Worm (Caenorhabditis elegans) whole organism, young adult: Measurements from ENCODE around the gene let-716.

Experiments used
- B0261.1 ChIP-seq: sonication (generic microtip); optimal IDR thresholded peaks from 2 replicates; lab custom pipeline; 2016; ENCODE audit warnings: mild to moderate bottlenecking, missing genetic modification characterization, moderate library complexity, missing compliant biosample characterization
- C06A6.2 ChIP-seq: fragments of 200-800 bp; sonication (Bioruptor generic); conservative IDR thresholded peaks from 2 replicates; pipeline ENCODE4 v1.3.6; 2022; ENCODE audit warnings: missing genetic modification characterization, missing compliant biosample characterization
- C17E4.6 ChIP-seq: fragments of 200-800 bp; sonication (Bioruptor generic); IDR thresholded peaks from 2 replicates; pipeline ENCODE4 v1.3.6; 2022; ENCODE audit warnings: missing genetic modification reagents, missing genetic modification characterization, missing compliant biosample characterization
- D2030.7 ChIP-seq: fragments of 200-800 bp; sonication (Bioruptor generic); IDR thresholded peaks from 2 replicates; pipeline ENCODE4 v1.3.6; 2022; ENCODE audit warnings: missing genetic modification reagents, missing genetic modification characterization, missing compliant biosample characterization
- F10E7.11 ChIP-seq: sonication (generic microtip); optimal IDR thresholded peaks from 2 replicates; lab custom pipeline; 2017; ENCODE audit warnings: mild to moderate bottlenecking, missing genetic modification characterization, moderate library complexity, missing compliant biosample characterization
- F49E8.2 ChIP-seq: sonication (generic microtip); optimal IDR thresholded peaks from 3 replicates; lab custom pipeline; 2017; ENCODE audit warnings: missing genetic modification characterization, mild to moderate bottlenecking, missing compliant biosample characterization, antibody characterized with exemption, moderate library complexity; ENCODE audit not compliant: insufficient read depth
- F55B11.4 ChIP-seq: sonication (generic microtip); optimal IDR thresholded peaks from 2 replicates; lab custom pipeline; 2016; ENCODE audit warnings: missing compliant biosample characterization, missing genetic modification characterization, borderline replicate concordance; ENCODE audit not compliant: insufficient read depth
- F57A8.1 ChIP-seq: fragments of 200-800 bp; sonication (Bioruptor generic); optimal IDR thresholded peaks from 2 replicates; lab custom pipeline; 2018; ENCODE audit warnings: mild to moderate bottlenecking, missing genetic modification characterization, moderate library complexity, missing compliant biosample characterization
- T26A5.8 ChIP-seq: sonication (generic microtip); optimal IDR thresholded peaks from 2 replicates; lab custom pipeline; 2016; ENCODE audit warnings: missing genetic modification characterization, missing compliant biosample characterization
- Y79H2A.3 ChIP-seq: fragments of 200-800 bp; sonication (Bioruptor generic); conservative IDR thresholded peaks from 2 replicates; pipeline ENCODE4 v1.3.6; 2022; ENCODE audit warnings: missing genetic modification reagents, missing genetic modification characterization, missing compliant biosample characterization
- akir-1 ChIP-seq: fragments of 200-800 bp; sonication (Bioruptor generic); optimal IDR thresholded peaks from 2 replicates; lab custom pipeline; 2018; ENCODE audit warnings: mild to moderate bottlenecking, missing genetic modification characterization, moderate library complexity, missing compliant biosample characterization
- aptf-2 ChIP-seq: fragments of 200-800 bp; sonication (Bioruptor generic); conservative IDR thresholded peaks from 2 replicates; pipeline ENCODE4 v1.3.6; 2022; ENCODE audit warnings: missing genetic modification reagents, missing genetic modification characterization, missing compliant biosample characterization
- atf-7 ChIP-seq: sonication (generic microtip); optimal IDR thresholded peaks from 2 replicates; lab custom pipeline; 2017; ENCODE audit warnings: mild to moderate bottlenecking, missing genetic modification characterization, missing compliant biosample characterization
- athp-1 ChIP-seq: sonication (generic microtip); optimal IDR thresholded peaks from 2 replicates; lab custom pipeline; 2017; ENCODE audit warnings: mild to moderate bottlenecking, missing genetic modification characterization, missing compliant biosample characterization
- attf-3 ChIP-seq: fragments of 200-800 bp; sonication (Bioruptor generic); conservative IDR thresholded peaks from 2 replicates; pipeline ENCODE4 v1.3.6; 2022; ENCODE audit warnings: missing genetic modification reagents, missing genetic modification characterization, missing compliant biosample characterization
- attf-5 ChIP-seq: fragments of 200-800 bp; sonication (Bioruptor generic); optimal IDR thresholded peaks from 2 replicates; lab custom pipeline; 2018; ENCODE audit warnings: mild to moderate bottlenecking, missing genetic modification characterization, missing compliant biosample characterization
- ceh-79 ChIP-seq: sonication (generic microtip); optimal IDR thresholded peaks from 2 replicates; lab custom pipeline; 2017; ENCODE audit warnings: mild to moderate bottlenecking, missing genetic modification characterization, missing compliant biosample characterization
- chd-7 ChIP-seq: sonication (generic microtip); optimal IDR thresholded peaks from 2 replicates; lab custom pipeline; 2016; ENCODE audit warnings: mild to moderate bottlenecking, missing genetic modification characterization, moderate library complexity, missing compliant biosample characterization
- die-1 ChIP-seq: sonication (generic microtip); optimal IDR thresholded peaks from 2 replicates; lab custom pipeline; 2016; ENCODE audit warnings: missing genotype, mild to moderate bottlenecking, missing genetic modification characterization, missing compliant biosample characterization
- dpl-1 ChIP-seq: fragments of 150-350 bp; optimal IDR thresholded peaks from 2 replicates; lab custom pipeline; 2014; ENCODE audit warnings: missing biosample characterization, missing genetic modification reagents, missing genetic modification characterization
- egl-18 ChIP-seq: fragments of 200-800 bp; sonication (Bioruptor generic); IDR thresholded peaks from 2 replicates; pipeline ENCODE4 v1.3.6; 2022; ENCODE audit warnings: missing genetic modification reagents, missing genetic modification characterization, missing compliant biosample characterization
- egrh-3 ChIP-seq: fragments of 200-800 bp; sonication (Bioruptor generic); IDR thresholded peaks from 2 replicates; pipeline ENCODE4 v1.3.6; 2022; ENCODE audit warnings: missing genetic modification reagents, missing genetic modification characterization, missing compliant biosample characterization
- gei-17 ChIP-seq: fragments of 200-800 bp; sonication (Bioruptor generic); optimal IDR thresholded peaks from 2 replicates; lab custom pipeline; 2018; ENCODE audit warnings: mild to moderate bottlenecking, missing genetic modification characterization, missing compliant biosample characterization
- hlh-12 ChIP-seq: sonication (generic microtip); optimal IDR thresholded peaks from 2 replicates; lab custom pipeline; 2016; ENCODE audit warnings: missing genetic modification characterization, missing compliant biosample characterization
- hlh-26 ChIP-seq: fragments of 200-800 bp; sonication (Bioruptor generic); conservative IDR thresholded peaks from 2 replicates; pipeline ENCODE4 v1.3.6; 2022; ENCODE audit warnings: missing genetic modification reagents, missing genetic modification characterization, missing compliant biosample characterization
- hmg-1.2 ChIP-seq: fragments of 200-800 bp; sonication (Bioruptor generic); IDR thresholded peaks from 2 replicates; pipeline ENCODE4 v1.3.6; 2022; ENCODE audit warnings: missing genetic modification reagents, missing genetic modification characterization, missing compliant biosample characterization
- hsf-1 ChIP-seq: fragments of 200-800 bp; sonication (Bioruptor generic); IDR thresholded peaks from 2 replicates; pipeline ENCODE4 v1.3.6; 2022; ENCODE audit warnings: missing genetic modification reagents, missing genetic modification characterization, missing compliant biosample characterization
- lag-1 ChIP-seq: fragments of 200-800 bp; sonication (Bioruptor generic); IDR thresholded peaks from 2 replicates; pipeline ENCODE4 v1.3.6; 2022; ENCODE audit warnings: missing genetic modification reagents, missing genetic modification characterization, missing compliant biosample characterization
- lin-35 ChIP-seq, 3 experiments: fragments of 150-350 bp in 2 of 3; sonication (generic microtip) in 1 of 3; optimal IDR thresholded peaks; 2 replicates each; lab custom pipeline; 2014 to 2018; ENCODE audit warnings: missing biosample characterization in 3 of 3, missing genetic modification characterization in 3 of 3, missing genetic modification reagents in 3 of 3
- lin-40 ChIP-seq: sonication (generic microtip); optimal IDR thresholded peaks from 2 replicates; lab custom pipeline; 2016; ENCODE audit warnings: missing genetic modification characterization, mild to moderate bottlenecking, missing compliant biosample characterization, missing genotype, missing genetic modification reagents
- madf-3 ChIP-seq: fragments of 200-800 bp; sonication (Bioruptor generic); IDR thresholded peaks from 2 replicates; pipeline ENCODE4 v1.3.6; 2022; ENCODE audit warnings: missing genetic modification reagents, missing genetic modification characterization, missing compliant biosample characterization
- madf-8 ChIP-seq: fragments of 200-800 bp; sonication (Bioruptor generic); conservative IDR thresholded peaks from 2 replicates; pipeline ENCODE4 v1.3.6; 2022; ENCODE audit warnings: missing genetic modification reagents, missing genetic modification characterization, missing compliant biosample characterization
- mel-28 ChIP-seq: sonication (generic microtip); optimal IDR thresholded peaks from 2 replicates; lab custom pipeline; 2016; ENCODE audit warnings: borderline replicate concordance, mild to moderate bottlenecking, missing genetic modification characterization, missing compliant biosample characterization
- mxl-1 ChIP-seq: sonication (generic microtip); optimal IDR thresholded peaks from 2 replicates; lab custom pipeline; 2016; ENCODE audit warnings: missing genetic modification characterization, missing compliant biosample characterization
- nfya-1 ChIP-seq: sonication (generic microtip); optimal IDR thresholded peaks from 2 replicates; lab custom pipeline; 2017; ENCODE audit warnings: antibody characterized with exemption, missing compliant biosample characterization, missing genetic modification characterization, borderline replicate concordance; ENCODE audit not compliant: insufficient read depth
- nfya-2 ChIP-seq: fragments of 200-800 bp; sonication (Bioruptor generic); IDR thresholded peaks from 2 replicates; pipeline ENCODE4 v1.3.6; 2022; ENCODE audit warnings: missing genetic modification reagents, missing genetic modification characterization, missing compliant biosample characterization
- nfyb-1 ChIP-seq: fragments of 200-800 bp; sonication (Bioruptor generic); IDR thresholded peaks from 2 replicates; pipeline ENCODE4 v1.3.6; 2022; ENCODE audit warnings: missing genetic modification reagents, missing genetic modification characterization, missing compliant biosample characterization
- nhr-90 ChIP-seq: sonication (generic microtip); optimal IDR thresholded peaks from 2 replicates; lab custom pipeline; 2016; ENCODE audit warnings: missing genotype, mild to moderate bottlenecking, missing genetic modification characterization, missing compliant biosample characterization
- pha-4 ChIP-seq: fragments of 150-350 bp; sonication (generic microtip); optimal IDR thresholded peaks from 2 replicates; lab custom pipeline; 2014; ENCODE audit warnings: missing biosample characterization, missing genetic modification reagents, missing genetic modification characterization
- rcor-1 ChIP-seq: fragments of 200-800 bp; sonication (Bioruptor generic); IDR thresholded peaks from 2 replicates; pipeline ENCODE4 v1.3.6; 2022; ENCODE audit warnings: missing genetic modification reagents, missing genetic modification characterization, missing compliant biosample characterization
- rec-8 ChIP-seq, 2 experiments: sonication (generic microtip); optimal IDR thresholded peaks; 2 replicates each; lab custom pipeline; 2016; ENCODE audit warnings: mild to moderate bottlenecking in 2 of 2, missing genetic modification characterization in 2 of 2, missing genetic modification reagents in 2 of 2, missing genotype in 2 of 2, missing biosample characterization in 1 of 2, missing compliant biosample characterization in 1 of 2, moderate library complexity in 1 of 2
- snpc-4 ChIP-seq, 5 experiments: fragments of 150-350 bp in 1 of 5; sonication (generic microtip) in 4 of 5; optimal IDR thresholded peaks; 2 replicates each; lab custom pipeline; 2014 to 2018; ENCODE audit warnings: missing genetic modification characterization in 5 of 5, missing biosample characterization in 3 of 5, antibody characterized with exemption in 2 of 5, mild to moderate bottlenecking in 2 of 5, missing compliant biosample characterization in 2 of 5, missing genotype in 2 of 5, moderate library complexity in 2 of 5, missing genetic modification reagents in 1 of 5
- tlf-1 ChIP-seq: fragments of 200-800 bp; sonication (Bioruptor generic); optimal IDR thresholded peaks from 2 replicates; lab custom pipeline; 2018; ENCODE audit warnings: mild to moderate bottlenecking, missing genetic modification characterization, missing compliant biosample characterization
- unc-62 ChIP-seq: fragments of 150-350 bp; optimal IDR thresholded peaks from 2 replicates; lab custom pipeline; 2014; ENCODE audit warnings: missing biosample characterization, missing genetic modification reagents, missing genetic modification characterization
- ztf-18 ChIP-seq: sonication (generic microtip); optimal IDR thresholded peaks from 2 replicates; lab custom pipeline; 2016; ENCODE audit warnings: missing genotype, mild to moderate bottlenecking, missing genetic modification characterization, missing compliant biosample characterization
- ztf-25 ChIP-seq: fragments of 200-800 bp; sonication (Bioruptor generic); IDR thresholded peaks from 2 replicates; pipeline ENCODE4 v1.3.6; 2022; ENCODE audit warnings: missing genetic modification reagents, missing genetic modification characterization, missing compliant biosample characterization
- ztf-26 ChIP-seq: sonication (generic microtip); optimal IDR thresholded peaks from 2 replicates; lab custom pipeline; 2017; ENCODE audit warnings: missing genetic modification characterization, missing compliant biosample characterization
- ztf-3 ChIP-seq: fragments of 200-800 bp; sonication (Bioruptor generic); optimal IDR thresholded peaks from 2 replicates; lab custom pipeline; 2018; ENCODE audit warnings: mild to moderate bottlenecking, missing genetic modification characterization, missing compliant biosample characterization

Gene let-716

ce11 chrIII:6374947-6375415 is 8.4 kb upstream of the let-716 start, which contains the start of the genes rps-13 and nfx-1 (continued):
- TF ChIP-seq F10E7.11 (tag; lab: Kevin White, UChicago): no peak
- TF ChIP-seq snpc-4 (GFP tag; optimal IDR thresholded peaks at IDR 0.05; lab: Kevin White, UChicago): peak; percentile 23
- TF ChIP-seq snpc-4 (tag; optimal IDR thresholded peaks at IDR 0.05; lab: Kevin White, UChicago): peak; percentile 15 to 60 (median 42)
- TF ChIP-seq Y79H2A.3: no peak
- no peak for TF ChIP-seq C06A6.2
- TF ChIP-seq C17E4.6: 0 out of 2 replicates have a peak, but pooled peaks have one; percentile 11
- TF ChIP-seq lin-35 (GFP tag; optimal IDR thresholded peaks at IDR 0.05; lab: Kevin White, UChicago): peak in 1 of 3 experiments; percentile 50
- TF ChIP-seq attf-3: 0 out of 2 replicates have a peak, but pooled peaks have one; percentile 19
- no peak for TF ChIP-seq hlh-26 (GFP tag; lab: Robert Waterston, UW)
- TF ChIP-seq madf-3: no peak
- no peak for TF ChIP-seq F57A8.1 (GFP tag; lab: Kevin White, UChicago)
- no peak for TF ChIP-seq atf-7
- TF ChIP-seq hmg-1.2 (GFP tag; lab: Robert Waterston, UW): peak; percentile 42; the same call in 1 of the 2 replicates
- TF ChIP-seq pha-4 (tag; lab: Kevin White, UChicago): no peak
- no peak for TF ChIP-seq ztf-26 (tag; lab: Kevin White, UChicago)
- TF ChIP-seq ztf-3: no peak
- no peak for TF ChIP-seq unc-62
- no peak for TF ChIP-seq egl-18 (GFP tag; lab: Robert Waterston, UW)
- no peak for TF ChIP-seq aptf-2 (GFP tag; lab: Robert Waterston, UW)
- peak; percentile 53 for TF ChIP-seq D2030.7 (GFP tag; lab: Robert Waterston, UW)
- no peak for TF ChIP-seq egrh-3 (GFP tag; lab: Robert Waterston, UW)
- no peak for TF ChIP-seq hsf-1
- no peak for TF ChIP-seq die-1 (tag; lab: Kevin White, UChicago)
- TF ChIP-seq nfyb-1 (GFP tag; lab: Robert Waterston, UW): peak; percentile 69; the same call in 1 of the 2 replicates
- TF ChIP-seq chd-7: no peak
- TF ChIP-seq attf-5 (GFP tag; lab: Kevin White, UChicago): peak; percentile 74
- TF ChIP-seq nhr-90: no peak
- TF ChIP-seq F49E8.2 (tag; lab: Kevin White, UChicago): peak; percentile 44
- TF ChIP-seq mel-28 (tag; lab: Kevin White, UChicago): no peak
- no peak for TF ChIP-seq ztf-25 (GFP tag; lab: Robert Waterston, UW)
- no peak for TF ChIP-seq hlh-12 (tag; lab: Kevin White, UChicago)
- TF ChIP-seq athp-1 (tag; lab: Kevin White, UChicago): no peak
- TF ChIP-seq mxl-1 (tag; lab: Kevin White, UChicago): no peak
- no peak for TF ChIP-seq F55B11.4 (tag; lab: Kevin White, UChicago)
- no peak for TF ChIP-seq B0261.1
- TF ChIP-seq madf-8 (GFP tag; lab: Robert Waterston, UW): no peak
- TF ChIP-seq rcor-1: peak; percentile 71; the same call in 1 of the 2 replicates
- peak; percentile 16 for TF ChIP-seq tlf-1
- TF ChIP-seq lin-40 (tag; lab: Kevin White, UChicago): peak; percentile 45
- no peak for TF ChIP-seq ceh-79 (tag; lab: Kevin White, UChicago)
- no peak for TF ChIP-seq rec-8 (tag; optimal IDR thresholded peaks at IDR 0.05; lab: Kevin White, UChicago)
- TF ChIP-seq ztf-18 (tag; lab: Kevin White, UChicago): peak; percentile 24
- TF ChIP-seq dpl-1 (GFP tag; lab: Kevin White, UChicago): peak; percentile 32
- TF ChIP-seq akir-1 (GFP tag; lab: Kevin White, UChicago): no peak
- TF ChIP-seq T26A5.8 (tag; lab: Kevin White, UChicago): no peak
- TF ChIP-seq nfya-1 (tag; lab: Kevin White, UChicago): no peak
- TF ChIP-seq lag-1 (GFP tag; lab: Robert Waterston, UW): no peak
- TF ChIP-seq nfya-2 (GFP tag; lab: Robert Waterston, UW): no peak
- TF ChIP-seq gei-17 (GFP tag; lab: Kevin White, UChicago): no peak
